Fruit fly (Drosophila melanogaster) whole organism, embryonic: Measurements from ENCODE around the gene CG17118.

ENCODE experiments used
- CG11456 ChIP-seq: fragments of 200-800 bp; sonication (Bioruptor generic); IDR thresholded peaks from 3 replicates; pipeline ENCODE4 v1.3.6; 2022; ENCODE audit warnings: missing biosample characterization, missing genetic modification characterization
- CG11504 ChIP-seq: fragments of 200-800 bp; sonication (Bioruptor generic); optimal IDR thresholded peaks from 3 replicates; lab custom pipeline; 2019; ENCODE audit warnings: missing biosample characterization, mild to moderate bottlenecking, missing genetic modification characterization, moderate library complexity
- CG11723 ChIP-seq: fragments of 200-800 bp; sonication (Bioruptor generic); optimal IDR thresholded peaks from 2 replicates; lab custom pipeline; 2017; ENCODE audit warnings: missing biosample characterization, mild to moderate bottlenecking, missing genetic modification characterization
- CG12659 ChIP-seq: fragments of 200-800 bp; sonication (Bioruptor generic); optimal IDR thresholded peaks from 3 replicates; lab custom pipeline; 2017; ENCODE audit warnings: mild to moderate bottlenecking, missing biosample characterization, missing genetic modification reagents, missing genetic modification characterization
- CG13287 ChIP-seq: fragments of 200-800 bp; sonication (Bioruptor generic); IDR thresholded peaks from 2 replicates; pipeline ENCODE4 v1.3.6; 2022; ENCODE audit warnings: missing biosample characterization, missing genetic modification characterization; ENCODE audit not compliant: partially characterized antibody
- CG16779 ChIP-seq: fragments of 200-800 bp; sonication (Bioruptor generic); IDR thresholded peaks from 2 replicates; pipeline ENCODE4 v1.3.6; 2022; ENCODE audit warnings: missing biosample characterization, missing genetic modification characterization
- CG17612 ChIP-seq: fragments of 200-800 bp; sonication (Bioruptor generic); IDR thresholded peaks from 2 replicates; pipeline ENCODE4 v1.3.6; 2022; ENCODE audit warnings: missing biosample characterization, missing genetic modification characterization
- CG6254 ChIP-seq: fragments of 200-800 bp; sonication (Bioruptor generic); optimal IDR thresholded peaks from 3 replicates; lab custom pipeline; 2017; ENCODE audit warnings: mild to moderate bottlenecking, missing biosample characterization, missing genetic modification reagents, missing genetic modification characterization
- CG9727 ChIP-seq: fragments of 200-800 bp; sonication (Bioruptor generic); optimal IDR thresholded peaks from 3 replicates; lab custom pipeline; 2017; ENCODE audit warnings: missing biosample characterization, mild to moderate bottlenecking, missing genetic modification characterization
- CTCF ChIP-seq: fragments of 200-800 bp; sonication (Bioruptor generic); optimal IDR thresholded peaks from 2 replicates; lab custom pipeline; 2017; ENCODE audit warnings: missing biosample characterization, mild to moderate bottlenecking, missing genetic modification characterization, moderate library complexity
- CoRest ChIP-seq: fragments of 200-800 bp; sonication (Bioruptor generic); optimal IDR thresholded peaks from 3 replicates; lab custom pipeline; 2018; ENCODE audit warnings: missing biosample characterization, mild to moderate bottlenecking, missing genetic modification characterization, moderate library complexity
- Dbx ChIP-seq: fragments of 200-800 bp; sonication (Bioruptor generic); IDR thresholded peaks from 3 replicates; pipeline ENCODE4 v1.3.6; 2022; ENCODE audit warnings: missing biosample characterization, missing genetic modification characterization
- Ets65A ChIP-seq: fragments of 200-800 bp; sonication (Bioruptor generic); peaks from one replicate; lab custom pipeline; 2016; ENCODE audit warnings: missing biosample characterization, missing genetic modification characterization
- H2.0 ChIP-seq: fragments of 200-800 bp; sonication (Bioruptor generic); IDR thresholded peaks from 2 replicates; pipeline ENCODE4 v1.3.6; 2022; ENCODE audit warnings: missing biosample characterization, missing genetic modification characterization
- HmgZ ChIP-seq: fragments of 200-800 bp; sonication (Bioruptor generic); optimal IDR thresholded peaks from 2 replicates; lab custom pipeline; 2018; ENCODE audit warnings: missing biosample characterization, mild to moderate bottlenecking, missing genetic modification characterization
- Med ChIP-seq: fragments of 200-800 bp; sonication (Bioruptor generic); peaks from one replicate; lab custom pipeline; 2016; ENCODE audit warnings: missing biosample characterization, missing genetic modification characterization, mild to moderate bottlenecking, inconsistent platforms, moderate library complexity
- Opbp ChIP-seq: fragments of 200-800 bp; sonication (Bioruptor generic); IDR thresholded peaks from 3 replicates; pipeline ENCODE4 v1.3.6; 2022; ENCODE audit warnings: missing biosample characterization, missing genetic modification characterization; ENCODE audit not compliant: partially characterized antibody
- Rfx ChIP-seq: fragments of 200-800 bp; sonication (Bioruptor generic); IDR thresholded peaks from 2 replicates; pipeline ENCODE4 v1.3.6; 2022; ENCODE audit warnings: missing biosample characterization, missing genetic modification characterization
- TFAM ChIP-seq: fragments of 200-800 bp; sonication (Bioruptor generic); optimal IDR thresholded peaks from 2 replicates; lab custom pipeline; 2017; ENCODE audit warnings: missing biosample characterization, missing genetic modification characterization, inconsistent platforms
- bowl ChIP-seq: fragments of 200-800 bp; sonication (Bioruptor generic); IDR thresholded peaks from 2 replicates; pipeline ENCODE4 v1.3.6; 2022; ENCODE audit warnings: missing biosample characterization, missing genetic modification characterization
- br ChIP-seq: fragments of >200 bp; optimal IDR thresholded peaks from 2 replicates; lab custom pipeline; 2017
- bsh ChIP-seq, 2 experiments: fragments of 200-800 bp; sonication (Bioruptor generic); optimal IDR thresholded peaks; 2 replicates each; lab custom pipeline; 2017 to 2018; ENCODE audit warnings: mild to moderate bottlenecking in 2 of 2, missing biosample characterization in 2 of 2, missing genetic modification characterization in 2 of 2, moderate library complexity in 1 of 2
- chinmo ChIP-seq: fragments of 200-800 bp; sonication (Bioruptor generic); IDR thresholded peaks from 4 replicates; pipeline ENCODE4 v1.3.6; 2022; ENCODE audit warnings: missing biosample characterization, missing genetic modification characterization; ENCODE audit not compliant: partially characterized antibody
- ci ChIP-seq: fragments of 200-800 bp; sonication (Bioruptor generic); IDR thresholded peaks from 3 replicates; pipeline ENCODE4 v1.3.6; 2022; ENCODE audit warnings: missing biosample characterization, missing genetic modification characterization
- crol ChIP-seq: fragments of 200-800 bp; sonication (Bioruptor generic); IDR thresholded peaks from 2 replicates; pipeline ENCODE4 v1.3.6; 2022; ENCODE audit warnings: missing biosample characterization, missing genetic modification characterization
- crp ChIP-seq, 2 experiments: fragments of 200-800 bp; sonication (Bioruptor generic); optimal IDR thresholded peaks; 2 replicates in 1 of 2; 3 replicates in 1 of 2; lab custom pipeline; 2017; ENCODE audit warnings: missing biosample characterization in 2 of 2, missing genetic modification characterization in 2 of 2, mild to moderate bottlenecking in 1 of 2, moderate library complexity in 1 of 2
- disco-r ChIP-seq: fragments of 200-800 bp; sonication (Bioruptor generic); optimal IDR thresholded peaks from 2 replicates; lab custom pipeline; 2016; ENCODE audit warnings: missing biosample characterization, missing genetic modification characterization
- ewg ChIP-seq: fragments of 200-800 bp; sonication (Bioruptor generic); optimal IDR thresholded peaks from 3 replicates; lab custom pipeline; 2017; ENCODE audit warnings: mild to moderate bottlenecking, missing biosample characterization, missing genetic modification reagents, missing genetic modification characterization
- exex ChIP-seq: fragments of 200-800 bp; sonication (Bioruptor generic); optimal IDR thresholded peaks from 4 replicates; lab custom pipeline; 2018; ENCODE audit warnings: missing biosample characterization, mild to moderate bottlenecking, missing genetic modification characterization, moderate library complexity
- gfzf ChIP-seq: fragments of 200-800 bp; sonication (Bioruptor generic); optimal IDR thresholded peaks from 2 replicates; lab custom pipeline; 2016; ENCODE audit warnings: missing biosample characterization, mild to moderate bottlenecking, missing genetic modification characterization, moderate library complexity
- gt ChIP-seq: fragments of 200-800 bp; sonication (Bioruptor generic); IDR thresholded peaks from 2 replicates; pipeline ENCODE4 v1.3.6; 2022; ENCODE audit warnings: missing biosample characterization, missing genetic modification characterization
- sc ChIP-seq, 3 experiments: fragments of >200 bp in 2 of 3; fragments of 200-800 bp in 1 of 3; sonication (Bioruptor generic) in 1 of 3; optimal IDR thresholded peaks; 2 replicates in 2 of 3; 3 replicates in 1 of 3; lab custom pipeline; 2017; ENCODE audit warnings: mild to moderate bottlenecking in 1 of 3, missing biosample characterization in 1 of 3, missing genetic modification characterization in 1 of 3, missing genetic modification reagents in 1 of 3
- scrt ChIP-seq: fragments of 200-800 bp; sonication (Bioruptor generic); optimal IDR thresholded peaks from 2 replicates; lab custom pipeline; 2018; ENCODE audit warnings: missing biosample characterization, mild to moderate bottlenecking, missing genetic modification characterization, moderate library complexity
- so ChIP-seq: fragments of 200-800 bp; sonication (Bioruptor generic); IDR thresholded peaks from 3 replicates; pipeline ENCODE4 v1.3.6; 2022; ENCODE audit warnings: missing biosample characterization, missing genetic modification characterization
- stc ChIP-seq: fragments of 200-800 bp; sonication (Bioruptor generic); IDR thresholded peaks from 2 replicates; pipeline ENCODE4 v1.3.6; 2022; ENCODE audit warnings: missing biosample characterization, missing genetic modification characterization
- tna ChIP-seq: fragments of 200-800 bp; sonication (Bioruptor generic); IDR thresholded peaks from 2 replicates; pipeline ENCODE4 v1.3.6; 2022; ENCODE audit warnings: missing biosample characterization, missing genetic modification characterization; ENCODE audit not compliant: partially characterized antibody
- twi ChIP-seq: fragments of 200-800 bp; optimal IDR thresholded peaks from 2 replicates; lab custom pipeline; 2019; ENCODE audit warnings: missing biosample characterization, mild to moderate bottlenecking, missing genetic modification characterization, moderate library complexity

Gene CG17118

dm6 chr2L:10769708-10770107 lies 39.7 kb downstream of the CG17118 start, which contains the start of gene CG6724 (continued):
- TF ChIP-seq chinmo (GFP tag; lab: Robert Waterston, UW), result 0 out of 4 replicates have a peak, but pooled peaks have one; percentile 51
- peak in 1 of 2 experiments; percentile 31 for TF ChIP-seq crp (GFP tag; optimal IDR thresholded peaks at IDR 0.05; lab: Kevin White, UChicago)
- TF ChIP-seq Opbp (GFP tag; lab: Robert Waterston, UW), result peak; percentile 81
- TF ChIP-seq tna (GFP tag; lab: Robert Waterston, UW), result peak; percentile 74

- no peak for TF ChIP-seq CoRest (tag; lab: Kevin White, UChicago)
- TF ChIP-seq CG12659 (GFP tag; lab: Kevin White, UChicago), result no peak
- TF ChIP-seq gt (GFP tag; lab: Robert Waterston, UW), result no peak
- no peak for TF ChIP-seq gfzf (GFP tag; lab: Kevin White, UChicago)
- TF ChIP-seq CG6254 (GFP tag; lab: Kevin White, UChicago), result no peak
- TF ChIP-seq TFAM (GFP tag; lab: Kevin White, UChicago), result no peak
- no peak for TF ChIP-seq bsh (GFP tag; optimal IDR thresholded peaks at IDR 0.05; lab: Kevin White, UChicago)
- no peak for TF ChIP-seq CG17612 (GFP tag; lab: Robert Waterston, UW)
- TF ChIP-seq br (lab: Kevin White, UChicago), result no peak
- TF ChIP-seq disco-r (GFP tag; lab: Kevin White, UChicago), result no peak
- TF ChIP-seq HmgZ (tag; lab: Kevin White, UChicago), result no peak
- TF ChIP-seq ewg (GFP tag; lab: Kevin White, UChicago), result no peak
- no peak for TF ChIP-seq twi
- no peak for TF ChIP-seq CG9727 (GFP tag; lab: Kevin White, UChicago)
- no peak for TF ChIP-seq H2.0
- TF ChIP-seq CG11723 (GFP tag; lab: Kevin White, UChicago), result no peak
- no peak for TF ChIP-seq sc (optimal IDR thresholded peaks at IDR 0.05; lab: Kevin White, UChicago)
- no peak for TF ChIP-seq sc (GFP tag; optimal IDR thresholded peaks at IDR 0.05; lab: Kevin White, UChicago)
- TF ChIP-seq exex (tag; lab: Kevin White, UChicago), result no peak
- no peak for TF ChIP-seq stc (GFP tag; lab: Robert Waterston, UW)
Measured at dm6 chr2L:10770568-10770967, 40.5 kb downstream of the CG17118 start, which contains the start of gene CG17127. Gene CG17127 (plus strand): TSS chr2L:10770868.

- TF ChIP-seq ci (GFP tag; lab: Robert Waterston, UW) (0 out of 3 replicates have a peak, but pooled peaks have one; percentile 17), Dbx (no peak), crol (GFP tag; lab: Robert Waterston, UW) (peak; percentile 66), Med (GFP tag; lab: Kevin White, UChicago) (peak; percentile 72), scrt (GFP tag; lab: Kevin White, UChicago) (peak; percentile 80), Rfx (peak; percentile 44; the same call in 1 of the 2 replicates), Ets65A (no peak), CG11456 (GFP tag; lab: Robert Waterston, UW) (no peak), bowl (GFP tag; lab: Robert Waterston, UW) (no peak), so (GFP tag; lab: Robert Waterston, UW) (no peak), CTCF (GFP tag; lab: Kevin White, UChicago) (peak; percentile 42), CG13287 (peak; percentile 30; the same call in 1 of the 2 replicates), CG11504 (peak; percentile 98), CG16779 (GFP tag; lab: Robert Waterston, UW) (0 out of 2 replicates have a peak, but pooled peaks have one; percentile 12)
Measured at dm6 chr2L:10774041-10774440, 44.0 kb downstream of the CG17118 start.
